Worm (Caenorhabditis elegans) whole organism, late embryonic: ENCODE results near the gene sru-26.

ENCODE experiments used
- ceh-31 ChIP-seq: sonication (generic microtip); optimal IDR thresholded peaks from 2 replicates; lab custom pipeline; 2016; ENCODE audit warnings: missing genetic modification characterization, missing compliant biosample characterization
- lim-6 ChIP-seq: sonication (generic microtip); optimal IDR thresholded peaks from 2 replicates; lab custom pipeline; 2016; ENCODE audit warnings: missing genetic modification characterization, missing compliant biosample characterization

DNA sequence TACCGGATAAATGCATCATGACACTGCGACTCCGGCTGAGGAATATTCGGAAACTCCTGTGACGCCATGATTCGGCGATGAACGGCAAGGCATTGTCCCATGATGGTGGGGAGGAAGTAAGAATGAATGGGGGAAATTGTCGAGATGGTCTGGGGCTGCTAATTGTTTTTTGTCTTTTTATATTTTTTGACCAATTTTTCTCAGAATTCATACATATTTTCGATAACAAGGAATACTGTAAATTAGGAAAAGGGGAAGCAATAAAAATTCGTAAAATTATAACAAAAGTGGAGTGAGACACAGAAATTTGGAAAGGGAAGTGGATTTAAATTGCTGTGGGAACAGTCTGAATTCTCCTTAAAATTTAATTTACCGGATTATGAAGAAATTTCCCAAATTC is 38.1 kb downstream of the sru-26 start, which contains the start of gene eak-4:
- TF ChIP-seq lim-6 (no peak), ceh-31 (tag; lab: Kevin White, UChicago) (no peak)
